Worm (Caenorhabditis elegans) whole organism, L4 larva: ENCODE measurements around the gene uncp-18.

Source experiments
- F49E8.2 ChIP-seq: sonication (generic microtip); optimal IDR thresholded peaks from 2 replicates; lab custom pipeline; 2016; ENCODE audit warnings: missing compliant biosample characterization, mild to moderate bottlenecking, missing genetic modification characterization, borderline replicate concordance
- Y48G9A.11 ChIP-seq: fragments of 200-800 bp; sonication (Bioruptor generic); IDR thresholded peaks from 2 replicates; pipeline ENCODE4 v1.3.6; 2022; ENCODE audit warnings: missing genetic modification reagents, missing genetic modification characterization, missing compliant biosample characterization
- Y75B8A.6 ChIP-seq: fragments of 200-800 bp; sonication (Bioruptor generic); IDR thresholded peaks from 2 replicates; pipeline ENCODE4 v1.3.6; 2022; ENCODE audit warnings: missing genetic modification reagents, missing genetic modification characterization, missing compliant biosample characterization
- ZK337.2 ChIP-seq: fragments of 200-800 bp; sonication (Bioruptor generic); IDR thresholded peaks from 2 replicates; pipeline ENCODE4 v1.3.6; 2022; ENCODE audit warnings: missing genetic modification reagents, missing genetic modification characterization, missing compliant biosample characterization
- aha-1 ChIP-seq: fragments of 150-350 bp; peaks from one replicate; lab custom pipeline; 2014; ENCODE audit warnings: missing biosample characterization, missing genetic modification characterization
- aly-2 ChIP-seq: sonication (generic microtip); optimal IDR thresholded peaks from 2 replicates; lab custom pipeline; 2018; ENCODE audit warnings: missing biosample characterization, missing genetic modification characterization
- arid-1 ChIP-seq: fragments of 200-800 bp; sonication (Bioruptor generic); conservative IDR thresholded peaks from 2 replicates; pipeline ENCODE4 v1.3.6; 2022; ENCODE audit warnings: missing genetic modification reagents, missing genetic modification characterization, missing compliant biosample characterization
- ceh-20 ChIP-seq: fragments of 200-800 bp; sonication (Bioruptor generic); IDR thresholded peaks from 2 replicates; pipeline ENCODE4 v1.3.6; 2022; ENCODE audit warnings: missing genetic modification reagents, missing genetic modification characterization, missing compliant biosample characterization
- ceh-44 ChIP-seq: fragments of 200-800 bp; sonication (Bioruptor generic); IDR thresholded peaks from 2 replicates; pipeline ENCODE4 v1.3.6; 2022; ENCODE audit warnings: missing genetic modification reagents, missing genetic modification characterization, missing compliant biosample characterization
- ceh-82 ChIP-seq: sonication (generic microtip); optimal IDR thresholded peaks from 2 replicates; lab custom pipeline; 2017; ENCODE audit warnings: missing biosample characterization, missing genetic modification characterization
- ctbp-1 ChIP-seq: fragments of 200-800 bp; sonication (Bioruptor generic); IDR thresholded peaks from 2 replicates; pipeline ENCODE4 v1.3.6; 2022; ENCODE audit warnings: missing genetic modification reagents, missing genetic modification characterization, missing compliant biosample characterization
- daf-8 ChIP-seq: fragments of 200-800 bp; sonication (Bioruptor generic); IDR thresholded peaks from 2 replicates; pipeline ENCODE4 v1.3.6; 2022; ENCODE audit warnings: missing genetic modification characterization, missing compliant biosample characterization
- dmd-6 ChIP-seq: fragments of 200-800 bp; sonication (Bioruptor generic); IDR thresholded peaks from 2 replicates; pipeline ENCODE4 v1.3.6; 2022; ENCODE audit warnings: missing genetic modification reagents, missing genetic modification characterization, missing compliant biosample characterization
- dpl-1 ChIP-seq: fragments of 150-350 bp; optimal IDR thresholded peaks from 2 replicates; lab custom pipeline; 2014; ENCODE audit warnings: missing biosample characterization, missing genetic modification reagents, missing genetic modification characterization
- duxl-1 ChIP-seq: sonication (generic microtip); optimal IDR thresholded peaks from 2 replicates; lab custom pipeline; 2016; ENCODE audit warnings: mild to moderate bottlenecking, missing genetic modification characterization, moderate library complexity, missing compliant biosample characterization; ENCODE audit not compliant: poor library complexity
- fkh-10 ChIP-seq: fragments of 150-350 bp; optimal IDR thresholded peaks from 2 replicates; lab custom pipeline; 2014; ENCODE audit warnings: missing biosample characterization, missing genetic modification reagents, missing genetic modification characterization
- hif-1 ChIP-seq, 2 experiments: sonication (generic microtip); optimal IDR thresholded peaks; 2 replicates each; lab custom pipeline; 2016 to 2017; ENCODE audit warnings: missing compliant biosample characterization in 2 of 2, missing genetic modification characterization in 2 of 2, missing genetic modification reagents in 2 of 2, missing genotype in 2 of 2, mild to moderate bottlenecking in 1 of 2
- hlh-30 ChIP-seq: sonication (generic microtip); optimal IDR thresholded peaks from 2 replicates; lab custom pipeline; 2017; ENCODE audit warnings: antibody characterized with exemption, mild to moderate bottlenecking, missing genetic modification characterization, missing compliant biosample characterization; ENCODE audit not compliant: insufficient read depth
- jun-1 ChIP-seq: fragments of 150-350 bp; optimal IDR thresholded peaks from 2 replicates; lab custom pipeline; 2014; ENCODE audit warnings: missing biosample characterization, missing genetic modification reagents, missing genetic modification characterization
- lim-7 ChIP-seq: fragments of 200-800 bp; sonication (Bioruptor generic); IDR thresholded peaks from 2 replicates; pipeline ENCODE4 v1.3.6; 2022; ENCODE audit warnings: missing genetic modification characterization, missing compliant biosample characterization
- lin-38 ChIP-seq: fragments of 200-800 bp; sonication (Bioruptor generic); IDR thresholded peaks from 2 replicates; pipeline ENCODE4 v1.3.6; 2022; ENCODE audit warnings: missing genetic modification reagents, missing genetic modification characterization, missing compliant biosample characterization
- lir-3 ChIP-seq: sonication (generic microtip); optimal IDR thresholded peaks from 2 replicates; lab custom pipeline; 2016; ENCODE audit warnings: mild to moderate bottlenecking, missing genetic modification characterization, missing compliant biosample characterization
- lsy-2 ChIP-seq, 2 experiments: fragments of 150-350 bp in 1 of 2; sonication (generic microtip) in 1 of 2; optimal IDR thresholded peaks; 2 replicates each; lab custom pipeline; 2014 to 2017; ENCODE audit warnings: missing biosample characterization in 2 of 2, missing genetic modification characterization in 2 of 2
- madf-9 ChIP-seq: fragments of 200-800 bp; sonication (Bioruptor generic); conservative IDR thresholded peaks from 2 replicates; pipeline ENCODE4 v1.3.6; 2022; ENCODE audit warnings: missing genetic modification reagents, missing genetic modification characterization, missing compliant biosample characterization
- mdl-1 ChIP-seq, 2 experiments: fragments of 150-350 bp in 1 of 2; sonication (generic microtip) in 1 of 2; optimal IDR thresholded peaks; 2 replicates each; lab custom pipeline; 2014 to 2017; ENCODE audit warnings: missing biosample characterization in 2 of 2, missing genetic modification characterization in 2 of 2
- mep-1 ChIP-seq: fragments of 150-350 bp; sonication (generic microtip); optimal IDR thresholded peaks from 3 replicates; lab custom pipeline; 2014; ENCODE audit warnings: missing biosample characterization, missing genetic modification characterization
- mes-2 ChIP-seq: sonication (generic microtip); optimal IDR thresholded peaks from 2 replicates; lab custom pipeline; 2016; ENCODE audit warnings: missing genotype, mild to moderate bottlenecking, missing genetic modification characterization, missing compliant biosample characterization; ENCODE audit not compliant: poor library complexity, severe bottlenecking
- nhr-237 ChIP-seq: sonication (generic microtip); optimal IDR thresholded peaks from 2 replicates; lab custom pipeline; 2017; ENCODE audit warnings: missing biosample characterization, missing genetic modification characterization
- nhr-25 ChIP-seq: sonication (generic microtip); optimal IDR thresholded peaks from 2 replicates; lab custom pipeline; 2017; ENCODE audit warnings: missing genetic modification characterization, mild to moderate bottlenecking, missing compliant biosample characterization, antibody characterized with exemption, moderate library complexity, borderline replicate concordance; ENCODE audit not compliant: insufficient read depth
- nhr-28 ChIP-seq: fragments of 150-350 bp; optimal IDR thresholded peaks from 2 replicates; lab custom pipeline; 2014; ENCODE audit warnings: missing biosample characterization, missing genetic modification characterization
- nhr-41 ChIP-seq: fragments of 200-800 bp; sonication (Bioruptor generic); IDR thresholded peaks from 2 replicates; pipeline ENCODE4 v1.3.6; 2022; ENCODE audit warnings: missing genetic modification reagents, missing genetic modification characterization, missing compliant biosample characterization
- nhr-42 ChIP-seq: fragments of 200-800 bp; sonication (Bioruptor generic); IDR thresholded peaks from 2 replicates; pipeline ENCODE4 v1.3.6; 2022; ENCODE audit warnings: missing genetic modification characterization, missing compliant biosample characterization
- nhr-48 ChIP-seq: sonication (generic microtip); optimal IDR thresholded peaks from 2 replicates; lab custom pipeline; 2016; ENCODE audit warnings: mild to moderate bottlenecking, missing genetic modification characterization, missing compliant biosample characterization
- nhr-77 ChIP-seq: fragments of 150-350 bp; optimal IDR thresholded peaks from 2 replicates; lab custom pipeline; 2014; ENCODE audit warnings: missing biosample characterization, missing genetic modification characterization
- pha-4 ChIP-seq, 2 experiments: fragments of 150-350 bp in 1 of 2; fragments of 200-800 bp in 1 of 2; sonication (Bioruptor generic) in 1 of 2; IDR thresholded peaks in 1 of 2; optimal IDR thresholded peaks in 1 of 2; 2 replicates each; pipeline versions ENCODE4 v1.3.6 to Lab custom; 2014 to 2022; ENCODE audit warnings: missing genetic modification characterization in 2 of 2, missing genetic modification reagents in 2 of 2, missing biosample characterization in 1 of 2, missing compliant biosample characterization in 1 of 2
- php-3 ChIP-seq: fragments of 200-800 bp; sonication (Bioruptor generic); IDR thresholded peaks from 2 replicates; pipeline ENCODE4 v1.3.6; 2022; ENCODE audit warnings: missing genetic modification reagents, missing genetic modification characterization, missing compliant biosample characterization
- rbr-2 ChIP-seq: sonication (generic microtip); optimal IDR thresholded peaks from 2 replicates; lab custom pipeline; 2016; ENCODE audit warnings: missing genotype, missing genetic modification characterization, missing compliant biosample characterization
- set-16 ChIP-seq: fragments of 200-800 bp; sonication (Bioruptor generic); IDR thresholded peaks from 2 replicates; pipeline ENCODE4 v1.3.6; 2022; ENCODE audit warnings: missing genetic modification reagents, missing genetic modification characterization, missing compliant biosample characterization
- snpc-1.2 ChIP-seq: fragments of 200-800 bp; sonication (Bioruptor generic); IDR thresholded peaks from 2 replicates; pipeline ENCODE4 v1.3.6; 2022; ENCODE audit warnings: missing genetic modification reagents, missing genetic modification characterization, missing compliant biosample characterization
- spr-1 ChIP-seq: sonication (generic microtip); optimal IDR thresholded peaks from 2 replicates; lab custom pipeline; 2016; ENCODE audit warnings: mild to moderate bottlenecking, missing genetic modification characterization, missing compliant biosample characterization
- tag-97 ChIP-seq: fragments of 200-800 bp; sonication (Bioruptor generic); IDR thresholded peaks from 2 replicates; pipeline ENCODE4 v1.3.6; 2022; ENCODE audit warnings: missing genetic modification characterization, missing compliant biosample characterization
- unc-130 ChIP-seq: sonication (generic microtip); optimal IDR thresholded peaks from 2 replicates; lab custom pipeline; 2016; ENCODE audit warnings: missing genetic modification reagents, missing genetic modification characterization, missing compliant biosample characterization
- vab-7 ChIP-seq: fragments of 200-800 bp; sonication (Bioruptor generic); IDR thresholded peaks from 2 replicates; pipeline ENCODE4 v1.3.6; 2022; ENCODE audit warnings: missing genetic modification reagents, missing genetic modification characterization, missing compliant biosample characterization
- zfp-3 ChIP-seq: fragments of 200-800 bp; sonication (Bioruptor generic); conservative IDR thresholded peaks from 2 replicates; pipeline ENCODE4 v1.3.6; 2022; ENCODE audit warnings: missing genetic modification reagents, missing genetic modification characterization, missing compliant biosample characterization

The uncp-18 gene

DNA sequence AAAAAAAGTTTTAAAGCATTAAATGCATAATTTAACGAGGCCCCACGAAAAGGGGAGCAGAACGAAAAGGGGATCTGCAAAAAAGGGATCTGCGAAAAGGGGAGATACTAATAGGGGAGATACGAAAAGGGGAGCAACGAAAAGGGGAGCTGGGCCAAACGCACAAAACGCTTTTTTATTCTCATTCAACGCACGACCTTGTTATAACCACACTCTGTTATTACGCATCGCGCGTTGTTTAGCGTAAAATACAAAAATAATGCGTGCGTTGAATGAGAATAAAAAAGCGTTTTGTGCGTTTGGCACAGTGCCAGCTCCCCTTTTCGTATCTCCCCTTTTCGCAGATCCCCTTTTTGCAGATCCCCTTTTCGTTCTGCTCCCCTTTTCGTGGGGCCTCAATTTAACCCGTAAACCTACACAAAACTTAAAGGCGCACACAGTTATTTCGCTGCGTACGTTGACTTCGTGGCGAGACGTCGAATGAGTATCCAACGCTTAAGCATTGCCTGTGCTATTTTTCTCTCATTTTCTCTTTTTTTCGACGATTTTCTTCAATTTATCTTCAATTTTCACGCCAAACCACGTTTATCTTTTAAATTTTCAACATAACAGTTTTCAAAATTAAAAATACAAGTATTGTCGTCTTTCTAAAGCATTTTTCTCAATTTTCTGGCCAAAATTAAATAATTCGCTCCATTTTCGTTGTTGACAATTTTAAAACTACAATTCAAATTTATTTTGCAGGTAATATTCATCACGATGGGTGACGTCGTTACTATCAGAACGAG is 5.0 kb upstream of the uncp-18 start, which contains the start of gene rps-24 (continued):
- peak; percentile 94 for TF ChIP-seq mep-1 (tag; lab: Kevin White, UChicago)
- peak; percentile 7 for TF ChIP-seq jun-1 (tag; lab: Kevin White, UChicago)
- peak; percentile 97 for TF ChIP-seq ceh-20 (GFP tag; lab: Robert Waterston, UW)
- peak; percentile 81 for TF ChIP-seq spr-1
- peak; percentile 95 for TF ChIP-seq madf-9
- peak; percentile 59 for TF ChIP-seq dpl-1 (GFP tag; lab: Kevin White, UChicago)
- TF ChIP-seq php-3 (GFP tag; lab: Robert Waterston, UW): peak; percentile 72; the same call in 1 of the 2 replicates
- peak; percentile 97 for TF ChIP-seq ctbp-1 (GFP tag; lab: Robert Waterston, UW)
- TF ChIP-seq nhr-48: peak; percentile 61
- TF ChIP-seq ceh-44 (GFP tag; lab: Robert Waterston, UW): peak; percentile 99
- peak; percentile 60; the same call in 1 of the 2 replicates for TF ChIP-seq set-16
- TF ChIP-seq nhr-28 (tag; lab: Kevin White, UChicago): peak; percentile 63
- peak; percentile 98 for TF ChIP-seq mes-2 (tag; lab: Kevin White, UChicago)
- TF ChIP-seq Y75B8A.6 (GFP tag; lab: Robert Waterston, UW): peak; percentile 92
- peak; percentile 31 to 38 for TF ChIP-seq mdl-1 (tag; optimal IDR thresholded peaks at IDR 0.05; lab: Kevin White, UChicago)
- TF ChIP-seq arid-1 (GFP tag; lab: Robert Waterston, UW): peak; percentile 97
- peak; percentile 60 for TF ChIP-seq nhr-41
- peak; percentile 97 for TF ChIP-seq unc-130
- TF ChIP-seq nhr-25 (tag; lab: Kevin White, UChicago): peak; percentile 63
- TF ChIP-seq daf-8 (GFP tag; lab: Robert Waterston, UW): 0 out of 2 replicates have a peak, but pooled peaks have one; percentile 60
- peak; percentile 95 for TF ChIP-seq zfp-3 (GFP tag; lab: Robert Waterston, UW)
- peak; percentile 80 for TF ChIP-seq aha-1
- TF ChIP-seq F49E8.2 (tag; lab: Kevin White, UChicago): peak; percentile 74
- peak; percentile 92 for TF ChIP-seq nhr-42
- TF ChIP-seq hif-1 (tag; optimal IDR thresholded peaks at IDR 0.05; lab: Kevin White, UChicago): peak in 1 of 2 experiments; percentile 94
- TF ChIP-seq pha-4 (GFP tag; IDR thresholded peaks at IDR 0.05; lab: Robert Waterston, UW): peak; percentile 92
- peak; percentile 38 for TF ChIP-seq pha-4 (tag; optimal IDR thresholded peaks at IDR 0.05; lab: Kevin White, UChicago)
- peak; percentile 94 for TF ChIP-seq nhr-77 (tag; lab: Kevin White, UChicago)
- peak; percentile 19 for TF ChIP-seq nhr-237 (tag; lab: Kevin White, UChicago)
- TF ChIP-seq fkh-10 (GFP tag; lab: Kevin White, UChicago): peak; percentile 71
- peak; percentile 88 for TF ChIP-seq snpc-1.2 (GFP tag; lab: Robert Waterston, UW)
- peak; percentile 91 for TF ChIP-seq Y48G9A.11 (GFP tag; lab: Robert Waterston, UW)

DNA sequence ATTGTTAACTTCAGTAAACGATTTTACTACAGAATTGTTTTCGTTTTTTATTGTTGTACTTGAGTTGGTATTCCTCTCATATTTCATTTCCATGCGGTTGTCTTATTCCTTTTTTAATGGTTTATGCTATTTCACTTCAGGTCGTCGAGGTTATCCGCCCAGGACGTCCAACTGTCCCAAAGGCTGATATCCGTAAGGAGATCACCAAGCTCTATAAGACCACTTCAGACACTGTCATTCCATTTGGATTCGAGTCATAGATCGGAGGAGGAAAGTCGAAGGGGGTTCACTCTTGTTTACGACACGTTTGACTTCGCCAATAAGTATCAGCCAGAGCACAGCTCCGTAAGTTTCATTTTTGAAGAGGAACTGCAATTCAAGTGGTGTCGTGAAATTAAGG is 3.8 kb upstream of the uncp-18 start, which contains the start of gene T07A9.14:
T07A9.14 (plus strand) TSS at position 124 of the 400 bp plus-strand sequence.
- TF ChIP-seq dmd-6 (no peak), tag-97 (GFP tag; lab: Robert Waterston, UW) (no peak), nhr-42 (no peak), lsy-2 (tag; optimal IDR thresholded peaks at IDR 0.05; lab: Kevin White, UChicago) (no peak), F49E8.2 (tag; lab: Kevin White, UChicago) (peak; percentile 25), hif-1 (tag; optimal IDR thresholded peaks at IDR 0.05; lab: Kevin White, UChicago) (no peak), ceh-20 (GFP tag; lab: Robert Waterston, UW) (no peak), Y75B8A.6 (GFP tag; lab: Robert Waterston, UW) (0 out of 2 replicates have a peak, but pooled peaks have one; percentile 38), ZK337.2 (GFP tag; lab: Robert Waterston, UW) (no peak), rbr-2 (tag; lab: Kevin White, UChicago) (no peak), madf-9 (no peak), mes-2 (tag; lab: Kevin White, UChicago) (peak; percentile 44), ceh-82 (no peak), vab-7 (GFP tag; lab: Robert Waterston, UW) (no peak), mdl-1 (tag; optimal IDR thresholded peaks at IDR 0.05; lab: Kevin White, UChicago) (no peak), snpc-1.2 (GFP tag; lab: Robert Waterston, UW) (peak; percentile 14; the same call in 1 of the 2 replicates), nhr-25 (tag; lab: Kevin White, UChicago) (no peak), lim-7 (GFP tag; lab: Robert Waterston, UW) (0 out of 2 replicates have a peak, but pooled peaks have one; percentile 4), aly-2 (tag; lab: Kevin White, UChicago) (no peak), duxl-1 (tag; lab: Kevin White, UChicago) (no peak), arid-1 (GFP tag; lab: Robert Waterston, UW) (no peak), lin-38 (peak; percentile 47; the same call in 1 of the 2 replicates), hlh-30 (tag; lab: Kevin White, UChicago) (no peak), lir-3 (tag; lab: Kevin White, UChicago) (no peak)
